Fruit fly (Drosophila melanogaster): Measurements from ENCODE around the gene CG42751.

CG42751 gene

dm6 chr2L:11870867-11871452 is 17.7 kb downstream of the CG42751 start:
- TF ChIP-seq Hr78 (GFP tag; optimal IDR thresholded peaks at IDR 0.05), result no peak
- TF ChIP-seq Sp1 (GFP tag; optimal IDR thresholded peaks at IDR 0.05), result peak; percentile 44
- no peak for TF ChIP-seq Rel (GFP tag; optimal IDR thresholded peaks at IDR 0.05)
- no peak for TF ChIP-seq Rel (tag; optimal IDR thresholded peaks at IDR 0.05)
- no peak for TF ChIP-seq sv (GFP tag; optimal IDR thresholded peaks at IDR 0.05)
- TF ChIP-seq OdsH (GFP tag; optimal IDR thresholded peaks at IDR 0.05), result no peak
- no peak for TF ChIP-seq jim (GFP tag; optimal IDR thresholded peaks at IDR 0.05)
- no peak for TF ChIP-seq Myc (optimal IDR thresholded peaks at IDR 0.05)
- peak; percentile 47 for TF ChIP-seq fru (GFP tag; optimal IDR thresholded peaks at IDR 0.05)
- TF ChIP-seq Mio (GFP tag; optimal IDR thresholded peaks at IDR 0.05), result no peak
- peak; percentile 1 for TF ChIP-seq psq (GFP tag; optimal IDR thresholded peaks at IDR 0.05)
- no peak for TF ChIP-seq sage (GFP tag; optimal IDR thresholded peaks at IDR 0.05)
- TF ChIP-seq foxo (GFP tag; optimal IDR thresholded peaks at IDR 0.05), result peak in 1 of 2 experiments; percentile 36
- TF ChIP-seq N (GFP tag; optimal IDR thresholded peaks at IDR 0.05), result no peak
- TF ChIP-seq GATAd (GFP tag; optimal IDR thresholded peaks at IDR 0.05), result no peak
- TF ChIP-seq brk (GFP tag; optimal IDR thresholded peaks at IDR 0.05), result no peak
- no peak for TF ChIP-seq Hnf4 (GFP tag; optimal IDR thresholded peaks at IDR 0.05)
- TF ChIP-seq rgr (GFP tag; optimal IDR thresholded peaks at IDR 0.05), result peak; percentile 6
- peak; percentile 58 for TF ChIP-seq Vsx2 (GFP tag; optimal IDR thresholded peaks at IDR 0.05; ENCODE audit: partially characterized antibody)
- no peak for TF ChIP-seq dl (GFP tag; optimal IDR thresholded peaks at IDR 0.05; ENCODE audit: insufficient read depth in 1 of 2, partially characterized antibody in 2 of 2)
- TF ChIP-seq woc (GFP tag; optimal IDR thresholded peaks at IDR 0.05), result peak; percentile 52
- TF ChIP-seq usp (GFP tag; optimal IDR thresholded peaks at IDR 0.05), result no peak
- TF ChIP-seq Dfd (GFP tag; optimal IDR thresholded peaks at IDR 0.05), result no peak
- no peak for TF ChIP-seq CG9705 (GFP tag; optimal IDR thresholded peaks at IDR 0.05)
- peak; percentile 47 for TF ChIP-seq HLH106 (tag; optimal IDR thresholded peaks at IDR 0.05)
- TF ChIP-seq br (GFP tag; optimal IDR thresholded peaks at IDR 0.05), result peak; percentile 15
- TF ChIP-seq Dif (GFP tag; optimal IDR thresholded peaks at IDR 0.05; ENCODE audit: partially characterized antibody), result no peak
- TF ChIP-seq lola (GFP tag; optimal IDR thresholded peaks at IDR 0.05), result no peak
- TF ChIP-seq Jra (GFP tag; optimal IDR thresholded peaks at IDR 0.05), result no peak
- TF ChIP-seq pan (optimal IDR thresholded peaks at IDR 0.05), result no peak
- no peak for TF ChIP-seq tai (GFP tag; optimal IDR thresholded peaks at IDR 0.05)
- TF ChIP-seq CrebA (GFP tag; optimal IDR thresholded peaks at IDR 0.05; ENCODE audit: borderline replicate concordance), result no peak
- peak; percentile 54 for TF ChIP-seq h (GFP tag; optimal IDR thresholded peaks at IDR 0.05)
- no peak for TF ChIP-seq Hr83 (GFP tag; optimal IDR thresholded peaks at IDR 0.05; ENCODE audit: poor library complexity, severe bottlenecking)
- TF ChIP-seq Abd-B (GFP tag; optimal IDR thresholded peaks at IDR 0.05), result no peak
- TF ChIP-seq dsf (GFP tag; optimal IDR thresholded peaks at IDR 0.05; ENCODE audit: borderline replicate concordance), result no peak
- no peak for TF ChIP-seq CG32264 (GFP tag; optimal IDR thresholded peaks at IDR 0.05)
- TF ChIP-seq ey (GFP tag; optimal IDR thresholded peaks at IDR 0.05), result peak; percentile 56
- TF ChIP-seq dmrt93B (GFP tag; optimal IDR thresholded peaks at IDR 0.05), result peak; percentile 25

- TF ChIP-seq h (GFP tag; optimal IDR thresholded peaks at IDR 0.05) (no peak), br (GFP tag; optimal IDR thresholded peaks at IDR 0.05) (no peak), brk (GFP tag; optimal IDR thresholded peaks at IDR 0.05) (no peak), Vsx2 (GFP tag; optimal IDR thresholded peaks at IDR 0.05; ENCODE audit: partially characterized antibody) (no peak), Dif (GFP tag; optimal IDR thresholded peaks at IDR 0.05; ENCODE audit: partially characterized antibody) (no peak), N (GFP tag; optimal IDR thresholded peaks at IDR 0.05) (no peak), psq (GFP tag; optimal IDR thresholded peaks at IDR 0.05) (no peak), fru (GFP tag; optimal IDR thresholded peaks at IDR 0.05) (no peak), sage (GFP tag; optimal IDR thresholded peaks at IDR 0.05) (no peak), ey (GFP tag; optimal IDR thresholded peaks at IDR 0.05) (no peak), CG32264 (GFP tag; optimal IDR thresholded peaks at IDR 0.05) (no peak), woc (GFP tag; optimal IDR thresholded peaks at IDR 0.05) (no peak), Hnf4 (GFP tag; optimal IDR thresholded peaks at IDR 0.05) (no peak), Myc (optimal IDR thresholded peaks at IDR 0.05) (no peak), Jra (GFP tag; optimal IDR thresholded peaks at IDR 0.05) (no peak), foxo (GFP tag; optimal IDR thresholded peaks at IDR 0.05) (no peak)
Observed at dm6 chr2L:11874232-11874765, 21.1 kb downstream of the CG42751 start.

Measured in whole organism, wandering third instar larva.